Worm (Caenorhabditis elegans): ENCODE data around the gene T28A8.4.

Gene T28A8.4

ce11 chrIII:13462965-13463783 is 40.3 kb upstream of the T28A8.4 start, which contains the start of gene ant-1.1:
ant-1.1 (plus strand) TSS chrIII:13463163.
- TF ChIP-seq zfh-2 (GFP tag; conservative IDR thresholded peaks at IDR 0.05), result peak; percentile 96
- no peak for TF ChIP-seq nfya-1 (tag; optimal IDR thresholded peaks at IDR 0.05; ENCODE audit: borderline replicate concordance, insufficient read depth)
- peak; percentile 85 for TF ChIP-seq ZK185.1 (tag; optimal IDR thresholded peaks at IDR 0.05; ENCODE audit: poor library complexity, severe bottlenecking)
- TF ChIP-seq F57A8.1 (GFP tag; optimal IDR thresholded peaks at IDR 0.05), result no peak
- TF ChIP-seq lin-40 (tag; optimal IDR thresholded peaks at IDR 0.05), result peak; percentile 91
- no peak for TF ChIP-seq egl-18 (GFP tag; IDR thresholded peaks at IDR 0.05)
- TF ChIP-seq sptf-2 (GFP tag; optimal IDR thresholded peaks at IDR 0.05), result peak; percentile 22
- peak; percentile 86 for TF ChIP-seq dpl-1 (GFP tag; optimal IDR thresholded peaks at IDR 0.05)
- TF ChIP-seq D2030.7 (GFP tag; IDR thresholded peaks at IDR 0.05), result peak; percentile 88
- peak; percentile 69 for TF ChIP-seq tbp1 (GFP tag; optimal IDR thresholded peaks at IDR 0.05)
- peak; percentile 82 for TF ChIP-seq dox-1 (GFP tag; IDR thresholded peaks at IDR 0.05)
- TF ChIP-seq aptf-3 (GFP tag; IDR thresholded peaks at IDR 0.05), result peak; percentile 61; the same call in 1 of the 2 replicates
- no peak for TF ChIP-seq T26A5.8 (tag; optimal IDR thresholded peaks at IDR 0.05)
- peak; percentile 72; the same call in 1 of the 2 replicates for TF ChIP-seq B0336.3 (GFP tag; IDR thresholded peaks at IDR 0.05)
- peak; percentile 66 for TF ChIP-seq chd-7 (tag; optimal IDR thresholded peaks at IDR 0.05)
- TF ChIP-seq ztf-18 (tag; optimal IDR thresholded peaks at IDR 0.05), result peak; percentile 87
- TF ChIP-seq F22D6.2 (tag; optimal IDR thresholded peaks at IDR 0.05), result peak; percentile 1
- TF ChIP-seq atf-7 (tag; optimal IDR thresholded peaks at IDR 0.05), result peak; percentile 81
- TF ChIP-seq ceh-79 (tag; optimal IDR thresholded peaks at IDR 0.05), result peak; percentile 19
- peak; percentile 81 for TF ChIP-seq C06A6.2 (GFP tag; conservative IDR thresholded peaks at IDR 0.05)
- TF ChIP-seq hrde-1 (tag; optimal IDR thresholded peaks at IDR 0.05; ENCODE audit: borderline replicate concordance), result no peak
- peak; percentile 35 for TF ChIP-seq somi-1 (GFP tag; optimal IDR thresholded peaks at IDR 0.05)
- TF ChIP-seq B0035.1 (tag; optimal IDR thresholded peaks at IDR 0.05), result peak; percentile 1
- TF ChIP-seq nhr-90 (tag; optimal IDR thresholded peaks at IDR 0.05), result no peak
- TF ChIP-seq fkh-3 (tag; optimal IDR thresholded peaks at IDR 0.05), result no peak
- peak; percentile 77 for TF ChIP-seq snpc-3.4 (tag; optimal IDR thresholded peaks at IDR 0.05)
- TF ChIP-seq nfyb-1 (GFP tag; IDR thresholded peaks at IDR 0.05), result peak; percentile 95
- TF ChIP-seq him-1 (tag; optimal IDR thresholded peaks at IDR 0.05), result no peak
- TF ChIP-seq Y79H2A.3 (GFP tag; conservative IDR thresholded peaks at IDR 0.05), result no peak
- TF ChIP-seq Y53F4B.3 (GFP tag; IDR thresholded peaks at IDR 0.05), result peak; percentile 63
- peak; percentile 29; the same call in 1 of the 2 replicates for TF ChIP-seq madf-8 (GFP tag; conservative IDR thresholded peaks at IDR 0.05)
- peak; percentile 85 for TF ChIP-seq K12H6.12 (tag; optimal IDR thresholded peaks at IDR 0.05)
- peak; percentile 78 for TF ChIP-seq ceh-91 (GFP tag; IDR thresholded peaks at IDR 0.05)
- peak; percentile 53; the same call in 1 of the 2 replicates for TF ChIP-seq attf-3 (GFP tag; conservative IDR thresholded peaks at IDR 0.05)
- TF ChIP-seq F52B5.7 (tag; optimal IDR thresholded peaks at IDR 0.05), result no peak
- TF ChIP-seq ceh-58 (GFP tag; IDR thresholded peaks at IDR 0.05), result no peak
- TF ChIP-seq egl-44 (GFP tag; IDR thresholded peaks at IDR 0.05), result no peak
- TF ChIP-seq ceh-100 (GFP tag; IDR thresholded peaks at IDR 0.05), result peak; percentile 74
- peak; percentile 21 for TF ChIP-seq rpc-1 (optimal IDR thresholded peaks at IDR 0.05)
- TF ChIP-seq rpc-1 (tag; optimal IDR thresholded peaks at IDR 0.05), result no peak
- peak; percentile 91 for TF ChIP-seq madf-3 (GFP tag; IDR thresholded peaks at IDR 0.05)
- TF ChIP-seq ztf-25 (GFP tag; IDR thresholded peaks at IDR 0.05), result 0 out of 2 replicates have a peak, but pooled peaks have one; percentile 24
- peak; percentile 84 for TF ChIP-seq Y67H2A.10 (GFP tag; conservative IDR thresholded peaks at IDR 0.05)
- TF ChIP-seq let-526 (GFP tag; IDR thresholded peaks at IDR 0.05), result peak; percentile 54; the same call in 1 of the 2 replicates
- no peak for TF ChIP-seq T07F8.4 (tag; optimal IDR thresholded peaks at IDR 0.05)
- TF ChIP-seq mel-28 (tag; optimal IDR thresholded peaks at IDR 0.05; ENCODE audit: borderline replicate concordance), result peak; percentile 38
- TF ChIP-seq snpc-1.3 (tag; optimal IDR thresholded peaks at IDR 0.05; ENCODE audit: insufficient read depth), result peak; percentile 84
